Worm (Caenorhabditis elegans) whole organism, L1 larva: Measurements from ENCODE around the gene srx-58.

Experiments used
- nhr-76 ChIP-seq: sonication (generic microtip); optimal IDR thresholded peaks from 2 replicates; lab custom pipeline; 2017; ENCODE audit warnings: missing biosample characterization, missing genetic modification characterization
- nhr-77 ChIP-seq: fragments of 150-350 bp; optimal IDR thresholded peaks from 2 replicates; lab custom pipeline; 2014; ENCODE audit warnings: missing biosample characterization, missing genetic modification characterization
- unc-62 ChIP-seq: fragments of 150-350 bp; optimal IDR thresholded peaks from 2 replicates; lab custom pipeline; 2014; ENCODE audit warnings: missing biosample characterization, missing genetic modification reagents, missing genetic modification characterization

- TF ChIP-seq nhr-76 (no peak), nhr-77 (no peak), unc-62 (GFP tag; lab: Kevin White, UChicago) (no peak)
Observed at ce11 chrV:15379817-15380216, 27.3 kb downstream of the srx-58 start, which contains the start of gene srh-251.
